Fruit fly (Drosophila melanogaster) whole organism, pupa: Measurements from ENCODE around the gene CG32817.
"Not testable (repeated sequence)": the region's sequence is repeated elsewhere in the genome, so short reads cannot be mapped to it uniquely, and the experiment has no call there.

Experiments
- CG14655 ChIP-seq: fragments of 200-800 bp; sonication (Bioruptor generic); optimal IDR thresholded peaks from 3 replicates; lab custom pipeline; 2017; ENCODE audit warnings: mild to moderate bottlenecking, missing biosample characterization, missing genetic modification reagents, missing genetic modification characterization
- CG15710 ChIP-seq: fragments of 200-800 bp; sonication (Bioruptor generic); optimal IDR thresholded peaks from 2 replicates; lab custom pipeline; 2018; ENCODE audit warnings: missing biosample characterization, mild to moderate bottlenecking, missing genetic modification characterization, moderate library complexity
- CG4496 ChIP-seq: fragments of 200-800 bp; sonication (Bioruptor generic); IDR thresholded peaks from 3 replicates; pipeline ENCODE4 v1.3.6; 2022; ENCODE audit warnings: missing biosample characterization, missing genetic modification characterization
- CG8301 ChIP-seq: fragments of 200-800 bp; sonication (Bioruptor generic); optimal IDR thresholded peaks from 2 replicates; lab custom pipeline; 2018; ENCODE audit warnings: missing biosample characterization, mild to moderate bottlenecking, missing genetic modification characterization
- EcR ChIP-seq: fragments of 200-800 bp; sonication (Bioruptor generic); optimal IDR thresholded peaks from 3 replicates; lab custom pipeline; 2019; ENCODE audit warnings: missing biosample characterization, missing genetic modification characterization, mild to moderate bottlenecking, moderate library complexity, missing genetic modification reagents
- Ets98B ChIP-seq: fragments of 200-800 bp; sonication (Bioruptor generic); IDR thresholded peaks from 2 replicates; pipeline ENCODE4 v1.3.6; 2022; ENCODE audit warnings: missing biosample characterization, missing genetic modification characterization
- Pif1A ChIP-seq: fragments of 200-800 bp; sonication (Bioruptor generic); optimal IDR thresholded peaks from 3 replicates; lab custom pipeline; 2016; ENCODE audit warnings: missing biosample characterization, missing genetic modification characterization
- gl ChIP-seq: fragments of 200-800 bp; sonication (Bioruptor generic); optimal IDR thresholded peaks from 2 replicates; lab custom pipeline; 2018; ENCODE audit warnings: missing biosample characterization, mild to moderate bottlenecking, missing genetic modification characterization

DNA sequence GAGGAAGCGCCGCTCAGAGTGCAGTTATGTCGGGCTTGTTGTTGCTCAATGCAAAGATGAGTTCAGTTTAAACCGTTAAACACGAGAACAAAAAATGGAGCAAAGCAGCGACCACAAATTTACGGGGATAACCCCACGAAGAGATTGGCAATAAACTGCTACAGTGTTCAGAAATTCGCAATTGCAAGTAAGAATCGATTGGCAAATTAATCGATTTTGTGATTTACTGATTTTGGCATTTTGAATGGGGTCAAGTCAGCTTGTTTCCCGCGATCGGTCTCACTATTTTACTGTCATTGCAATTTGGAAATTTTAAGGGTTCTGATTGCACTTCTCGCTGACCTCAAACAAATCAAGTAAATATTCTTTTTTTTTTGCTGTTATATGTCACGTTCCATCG, 2.8 kb downstream of the CG32817 start, which contains the start of gene CG3176:
- TF ChIP-seq EcR (GFP tag; lab: Kevin White, UChicago); Ets98B; CG4496 (GFP tag; lab: Robert Waterston, UW); gl (tag; lab: Kevin White, UChicago); CG8301 (tag; lab: Kevin White, UChicago); Pif1A (GFP tag; lab: Kevin White, UChicago); CG15710 (tag; lab: Kevin White, UChicago); CG14655: not testable (repeated sequence)
